Fruit fly (Drosophila melanogaster) S2 (cell line): ENCODE measurements around the gene CG13001.

Source experiments
- CG8478 ChIP-seq: fragments of >200 bp; optimal IDR thresholded peaks from 2 replicates; lab custom pipeline; 2018
- CTCF ChIP-seq, 2 experiments: fragments of >200 bp; optimal IDR thresholded peaks; 2 replicates each; lab custom pipeline; 2018

DNA sequence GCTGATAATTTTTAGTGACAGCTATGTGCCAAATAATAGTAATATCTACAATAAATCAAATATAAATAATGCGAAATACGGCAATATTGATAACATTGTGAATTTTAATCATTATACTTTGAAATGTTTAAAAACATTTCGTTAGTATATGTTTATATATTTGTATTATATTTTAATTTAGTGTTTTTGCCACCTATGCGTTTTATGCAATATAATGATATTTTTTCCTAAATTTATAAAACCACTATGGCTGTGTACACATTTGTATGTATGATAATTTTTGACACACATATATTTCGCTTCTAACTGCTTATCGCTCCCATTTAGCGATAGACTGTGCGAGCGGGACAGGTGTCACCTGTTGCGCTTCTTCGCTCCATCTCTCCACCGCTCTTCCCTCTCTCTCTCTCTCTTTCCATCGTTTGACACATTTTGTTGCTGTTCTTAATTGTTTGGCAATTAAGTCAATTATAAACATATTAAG, 1.4 kb upstream of the CG13001 start:
- TF ChIP-seq CG8478 (lab: Kevin White, UChicago) (no peak), CTCF (optimal IDR thresholded peaks at IDR 0.05; lab: Kevin White, UChicago) (no peak)
